Worm (Caenorhabditis elegans) whole organism, L3 larva: ENCODE data around the gene C53D6.6.

Experiments used
- R02D3.7 ChIP-seq: fragments of 150-350 bp; optimal IDR thresholded peaks from 2 replicates; lab custom pipeline; 2014; ENCODE audit warnings: missing biosample characterization, missing genetic modification characterization
- ZK546.5 ChIP-seq: sonication (generic microtip); optimal IDR thresholded peaks from 2 replicates; lab custom pipeline; 2017; ENCODE audit warnings: missing biosample characterization, missing genetic modification characterization
- aly-2 ChIP-seq: fragments of 150-350 bp; optimal IDR thresholded peaks from 2 replicates; lab custom pipeline; 2014; ENCODE audit warnings: missing biosample characterization, missing genetic modification characterization
- ama-1 ChIP-seq: fragments of 150-350 bp; optimal IDR thresholded peaks from 2 replicates; lab custom pipeline; 2018
- ceh-16 ChIP-seq: sonication (generic microtip); optimal IDR thresholded peaks from 2 replicates; lab custom pipeline; 2017; ENCODE audit warnings: missing biosample characterization, missing genetic modification characterization
- ceh-28 ChIP-seq: fragments of 150-350 bp; optimal IDR thresholded peaks from 2 replicates; lab custom pipeline; 2014; ENCODE audit warnings: missing biosample characterization, missing genetic modification reagents, missing genetic modification characterization
- ceh-82 ChIP-seq: fragments of 150-350 bp; optimal IDR thresholded peaks from 2 replicates; lab custom pipeline; 2014; ENCODE audit warnings: missing biosample characterization, missing genetic modification characterization
- daf-12 ChIP-seq: fragments of 150-350 bp; optimal IDR thresholded peaks from 2 replicates; lab custom pipeline; 2014; ENCODE audit warnings: missing biosample characterization, missing genetic modification reagents, missing genetic modification characterization
- elt-2 ChIP-seq: sonication (generic microtip); optimal IDR thresholded peaks from 2 replicates; lab custom pipeline; 2016; ENCODE audit warnings: missing genetic modification reagents, mild to moderate bottlenecking, missing genetic modification characterization, missing compliant biosample characterization
- elt-3 ChIP-seq, 3 experiments: fragments of 150-350 bp in 1 of 3; sonication (generic microtip) in 2 of 3; optimal IDR thresholded peaks; 2 replicates in 2 of 3; 4 replicates in 1 of 3; lab custom pipeline; 2014 to 2017; ENCODE audit warnings: missing biosample characterization in 3 of 3, missing genetic modification characterization in 3 of 3
- eor-1 ChIP-seq, 2 experiments: fragments of 150-350 bp; optimal IDR thresholded peaks; 2 replicates each; lab custom pipeline; 2014 to 2018; ENCODE audit warnings: missing biosample characterization in 2 of 2, missing genetic modification characterization in 2 of 2
- fkh-10 ChIP-seq: sonication (generic microtip); optimal IDR thresholded peaks from 2 replicates; lab custom pipeline; 2017; ENCODE audit warnings: missing biosample characterization, missing genetic modification reagents, missing genetic modification characterization
- fkh-2 ChIP-seq: fragments of 150-350 bp; optimal IDR thresholded peaks from 2 replicates; lab custom pipeline; 2014; ENCODE audit warnings: missing biosample characterization, missing genetic modification reagents, missing genetic modification characterization
- fos-1 ChIP-seq: fragments of 150-350 bp; optimal IDR thresholded peaks from 2 replicates; lab custom pipeline; 2014; ENCODE audit warnings: missing biosample characterization, missing genetic modification characterization
- lin-15B ChIP-seq: fragments of 150-350 bp; optimal IDR thresholded peaks from 2 replicates; lab custom pipeline; 2014; ENCODE audit warnings: missing biosample characterization, missing genetic modification characterization
- lin-39 ChIP-seq: fragments of 150-350 bp; optimal IDR thresholded peaks from 2 replicates; lab custom pipeline; 2018; ENCODE audit warnings: missing biosample characterization, missing genetic modification reagents, missing genetic modification characterization
- lsy-12 ChIP-seq: sonication (generic microtip); optimal IDR thresholded peaks from 2 replicates; lab custom pipeline; 2016; ENCODE audit warnings: mild to moderate bottlenecking, missing genetic modification characterization, missing compliant biosample characterization
- mml-1 ChIP-seq: fragments of 150-350 bp; sonication (generic microtip); optimal IDR thresholded peaks from 3 replicates; lab custom pipeline; 2014; ENCODE audit warnings: missing biosample characterization, missing genetic modification characterization
- nfya-1 ChIP-seq: sonication (generic microtip); optimal IDR thresholded peaks from 2 replicates; lab custom pipeline; 2017; ENCODE audit warnings: missing genetic modification characterization, mild to moderate bottlenecking, missing compliant biosample characterization, antibody characterized with exemption, moderate library complexity; ENCODE audit not compliant: insufficient read depth
- nhr-23 ChIP-seq: fragments of 150-350 bp; optimal IDR thresholded peaks from 2 replicates; lab custom pipeline; 2014; ENCODE audit warnings: missing biosample characterization, missing genetic modification reagents, missing genetic modification characterization
- nhr-43 ChIP-seq: sonication (generic microtip); optimal IDR thresholded peaks from 2 replicates; lab custom pipeline; 2016; ENCODE audit warnings: mild to moderate bottlenecking, missing genetic modification characterization, missing compliant biosample characterization; ENCODE audit not compliant: poor library complexity, severe bottlenecking
- nhr-76 ChIP-seq: fragments of 150-350 bp; sonication (generic microtip); optimal IDR thresholded peaks from 5 replicates; lab custom pipeline; 2014; ENCODE audit warnings: missing biosample characterization, missing genetic modification characterization
- nhr-77 ChIP-seq: fragments of 150-350 bp; optimal IDR thresholded peaks from 2 replicates; lab custom pipeline; 2014; ENCODE audit warnings: missing biosample characterization, missing genetic modification characterization
- pha-4 ChIP-seq: fragments of 150-350 bp; optimal IDR thresholded peaks from 2 replicates; lab custom pipeline; 2014; ENCODE audit warnings: missing biosample characterization, missing genetic modification reagents, missing genetic modification characterization
- pqm-1 ChIP-seq: fragments of 150-350 bp; optimal IDR thresholded peaks from 2 replicates; lab custom pipeline; 2017; ENCODE audit warnings: missing biosample characterization, missing genetic modification characterization, inconsistent platforms
- unc-39 ChIP-seq: sonication (generic microtip); optimal IDR thresholded peaks from 4 replicates; lab custom pipeline; 2017; ENCODE audit warnings: missing biosample characterization, missing genetic modification characterization
- zag-1 ChIP-seq: fragments of 150-350 bp; optimal IDR thresholded peaks from 2 replicates; lab custom pipeline; 2014; ENCODE audit warnings: missing biosample characterization, missing genetic modification characterization
- ztf-11 ChIP-seq: fragments of 150-350 bp; optimal IDR thresholded peaks from 2 replicates; lab custom pipeline; 2014; ENCODE audit warnings: missing biosample characterization, missing genetic modification characterization
- ztf-4 ChIP-seq: fragments of 150-350 bp; optimal IDR thresholded peaks from 2 replicates; lab custom pipeline; 2014; ENCODE audit warnings: missing biosample characterization, missing genetic modification characterization

C53D6.6 gene

ce11 chrIV:9074244-9074723 lies 41.8 kb upstream of the C53D6.6 start, which contains the start of gene mppb-1 (continued):
- TF ChIP-seq fkh-10 (peak; percentile 71), fos-1 (tag; lab: Kevin White, UChicago) (no peak), nhr-76 (tag; lab: Kevin White, UChicago) (no peak), ztf-4 (tag; lab: Kevin White, UChicago) (no peak), nhr-43 (peak; percentile 96), zag-1 (tag; lab: Kevin White, UChicago) (no peak), lsy-12 (tag; lab: Kevin White, UChicago) (peak; percentile 64), ama-1 (lab: Kevin White, UChicago) (no peak), ZK546.5 (tag; lab: Kevin White, UChicago) (no peak), aly-2 (no peak), daf-12 (tag; lab: Kevin White, UChicago) (no peak), nhr-23 (tag; lab: Kevin White, UChicago) (peak; percentile 86), pqm-1 (tag; lab: Kevin White, UChicago) (peak; percentile 9)

DNA sequence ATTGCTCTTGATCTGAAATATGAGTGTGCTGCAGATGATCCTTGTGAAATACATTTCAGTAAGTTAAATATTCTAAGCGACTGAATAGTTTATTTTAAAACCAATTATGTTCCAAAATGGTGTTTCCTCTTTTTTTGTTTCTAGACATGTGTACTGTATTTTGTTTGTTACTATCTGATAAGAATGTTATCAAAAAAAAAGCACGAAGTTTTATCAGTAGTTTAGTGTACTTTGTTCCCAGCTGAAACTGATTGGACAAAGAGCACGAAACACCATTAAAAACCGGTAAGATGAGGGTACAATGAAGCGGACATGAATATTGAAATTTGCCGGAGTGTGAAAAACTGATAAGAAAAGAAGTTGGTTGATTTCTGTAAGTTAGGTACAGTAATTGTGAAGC lies 37.7 kb upstream of the C53D6.6 start:
- TF ChIP-seq lin-39 (tag; lab: Kevin White, UChicago) (no peak), pha-4 (tag; lab: Kevin White, UChicago) (peak; percentile 30), ceh-82 (no peak), elt-2 (tag; lab: Kevin White, UChicago) (peak; percentile 82), pqm-1 (tag; lab: Kevin White, UChicago) (peak; percentile 84)

DNA sequence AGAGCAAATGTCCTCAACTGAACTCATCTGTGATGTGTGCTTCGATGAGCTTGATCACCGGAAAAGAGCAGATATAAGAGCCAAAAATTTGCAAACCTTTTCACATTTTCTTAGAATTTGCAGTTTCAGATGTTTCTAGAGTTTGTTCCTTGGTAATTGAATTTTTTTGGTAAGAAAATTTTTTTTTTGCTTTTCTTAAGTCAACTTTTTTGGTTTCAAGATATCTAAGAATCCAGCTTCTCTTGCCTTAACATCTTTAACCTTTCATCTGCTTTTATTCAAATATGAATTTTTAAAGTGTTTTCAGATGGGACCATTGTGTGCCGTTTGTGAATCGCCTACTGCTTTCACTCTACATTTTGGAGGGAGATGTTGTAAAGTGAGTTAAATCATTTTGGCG lies 37.2 kb upstream of the C53D6.6 start, which contains the start of gene nhr-11:
Gene nhr-11, plus strand, starts transcription at position 301 of the 400 bp plus-strand sequence.
- TF ChIP-seq lin-15B (tag; lab: Kevin White, UChicago): no peak
- TF ChIP-seq ztf-11 (tag; lab: Kevin White, UChicago): no peak
- no peak for TF ChIP-seq ceh-28 (tag; lab: Kevin White, UChicago)
- no peak for TF ChIP-seq pha-4 (tag; lab: Kevin White, UChicago)

ce11 chrIV:9063518-9063917 lies 31.1 kb upstream of the C53D6.6 start:
- no peak for TF ChIP-seq R02D3.7 (tag; lab: Kevin White, UChicago)
- peak; percentile 9 for TF ChIP-seq lin-15B (tag; lab: Kevin White, UChicago)
- TF ChIP-seq nfya-1: peak; percentile 28
- TF ChIP-seq lin-39 (tag; lab: Kevin White, UChicago): no peak
- TF ChIP-seq fkh-10: peak; percentile 58
- TF ChIP-seq nhr-77 (tag; lab: Kevin White, UChicago): no peak
- no peak for TF ChIP-seq aly-2

DNA sequence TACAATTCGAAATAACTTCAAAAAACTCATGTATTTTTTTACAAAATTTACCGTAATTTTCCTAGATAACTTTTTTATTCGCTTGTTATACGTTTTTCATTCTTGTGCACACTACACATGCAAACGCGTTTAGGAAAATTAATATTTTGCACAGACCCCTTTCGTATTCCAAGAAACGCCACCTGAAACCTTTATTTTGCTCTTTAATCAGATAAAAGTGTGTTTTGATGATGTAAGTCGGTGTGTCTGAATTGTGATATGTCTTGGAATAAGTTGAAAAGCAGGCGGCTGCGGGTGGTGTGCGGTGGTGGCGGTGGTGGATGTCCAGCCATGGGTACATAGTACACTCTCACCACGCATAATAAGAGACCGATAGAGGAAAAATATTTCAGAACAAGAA lies 20.9 kb upstream of the C53D6.6 start:
- TF ChIP-seq elt-2 (tag; lab: Kevin White, UChicago): no peak
- peak; percentile 11 for TF ChIP-seq fkh-10
- TF ChIP-seq mml-1 (tag; lab: Kevin White, UChicago): no peak

- TF ChIP-seq nhr-43 (peak; percentile 8), nhr-76 (tag; lab: Kevin White, UChicago) (no peak), elt-3 (tag; optimal IDR thresholded peaks at IDR 0.05; lab: Kevin White, UChicago) (no peak), ZK546.5 (tag; lab: Kevin White, UChicago) (no peak), pqm-1 (tag; lab: Kevin White, UChicago) (peak; percentile 9)
These were observed 19.2 kb upstream of the C53D6.6 start for ce11 chrIV:9051510-9052175.

- no peak for TF ChIP-seq fkh-2 (tag; lab: Kevin White, UChicago)
- no peak for TF ChIP-seq unc-39 (tag; lab: Kevin White, UChicago)
- no peak for TF ChIP-seq nhr-76 (tag; lab: Kevin White, UChicago)
- TF ChIP-seq lin-39 (tag; lab: Kevin White, UChicago): no peak
- no peak for TF ChIP-seq fkh-10
- no peak for TF ChIP-seq ceh-16 (tag; lab: Kevin White, UChicago)
- TF ChIP-seq ztf-11 (tag; lab: Kevin White, UChicago): no peak
- TF ChIP-seq nhr-23 (tag; lab: Kevin White, UChicago): no peak
- TF ChIP-seq ZK546.5 (tag; lab: Kevin White, UChicago): no peak
- TF ChIP-seq lin-15B (tag; lab: Kevin White, UChicago): no peak
- no peak for TF ChIP-seq eor-1 (tag; optimal IDR thresholded peaks at IDR 0.05; lab: Kevin White, UChicago)
These were observed 18.6 kb upstream of the C53D6.6 start for ce11 chrIV:9051036-9051435.
